Worm (Caenorhabditis elegans): Measurements from ENCODE around the gene R07E3.6.

Gene R07E3.6

DNA sequence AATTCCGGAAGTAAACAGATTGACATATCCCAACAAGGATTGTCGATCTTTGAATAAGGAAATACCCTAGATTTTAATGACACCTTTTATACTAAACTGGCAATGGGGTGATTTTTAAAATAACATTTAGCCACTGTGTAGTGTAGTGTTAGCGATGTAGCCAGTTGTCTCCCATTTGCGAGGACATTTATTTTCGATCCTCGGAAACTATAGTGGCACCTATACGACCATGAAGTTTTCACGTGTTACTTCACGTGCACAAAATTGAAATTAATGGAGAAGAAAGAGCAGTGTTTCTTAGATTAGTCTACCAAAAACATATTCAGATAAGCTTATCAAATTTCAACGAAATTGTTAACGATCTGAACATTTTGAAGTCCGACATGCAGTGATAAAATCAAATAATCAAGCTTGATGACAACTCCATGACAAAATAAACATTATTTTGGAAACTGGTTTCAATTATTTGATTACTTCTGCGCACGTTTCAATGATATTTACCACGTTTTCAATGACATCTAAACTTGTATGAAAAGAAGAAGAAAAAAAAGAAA lies 15.9 kb downstream of the R07E3.6 start, which contains the start of gene R07E3.4:
Gene R07E3.4 (minus strand): TSS at position 51 of the 554 bp plus-strand sequence.
- TF ChIP-seq F55B11.4 (tag; optimal IDR thresholded peaks at IDR 0.05; ENCODE audit: borderline replicate concordance, insufficient read depth) = no peak
- TF ChIP-seq nhr-80 (tag; optimal IDR thresholded peaks at IDR 0.05) = peak; percentile 34

DNA sequence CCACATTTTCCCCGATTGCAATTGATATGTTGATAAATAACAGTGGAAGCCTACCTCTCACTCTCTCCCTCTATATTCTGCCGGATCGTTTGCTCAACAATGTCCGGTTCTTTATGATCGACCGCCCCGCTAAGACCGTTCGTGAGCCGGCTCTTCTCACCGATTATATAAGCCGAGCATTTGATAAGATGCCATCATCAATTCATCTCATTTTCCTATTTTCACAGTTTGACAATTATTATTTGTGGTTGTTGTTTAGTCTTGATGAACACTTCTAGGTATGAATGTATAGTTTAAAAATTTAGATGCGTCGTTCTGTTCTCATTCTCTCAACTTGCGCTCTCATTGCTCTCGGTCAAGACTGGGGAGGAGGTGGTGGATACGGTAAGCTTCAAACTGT lies 18.6 kb downstream of the R07E3.6 start, which contains the start of gene idpa-3:
Gene idpa-3 (plus strand): TSS at position 301 of the 400 bp plus-strand sequence.
- TF ChIP-seq nhr-27 (tag; optimal IDR thresholded peaks at IDR 0.05) = no peak
- TF ChIP-seq sptf-2 (GFP tag; optimal IDR thresholded peaks at IDR 0.05) = no peak
- no peak for TF ChIP-seq pha-4 (tag; optimal IDR thresholded peaks at IDR 0.05)
- TF ChIP-seq Y67H2A.10 (GFP tag; conservative IDR thresholded peaks at IDR 0.05) = no peak
- TF ChIP-seq Y56A3A.18 (GFP tag; IDR thresholded peaks at IDR 0.05) = no peak
- no peak for TF ChIP-seq mcd-1 (GFP tag; IDR thresholded peaks at IDR 0.05)
- no peak for TF ChIP-seq B0336.3 (GFP tag; IDR thresholded peaks at IDR 0.05)
- TF ChIP-seq K11D2.4 (GFP tag; IDR thresholded peaks at IDR 0.05) = no peak
- no peak for TF ChIP-seq F33H1.4 (GFP tag; IDR thresholded peaks at IDR 0.05)
- no peak for TF ChIP-seq lir-1 (GFP tag; conservative IDR thresholded peaks at IDR 0.05)
- TF ChIP-seq rcor-1 (GFP tag; IDR thresholded peaks at IDR 0.05) = no peak
- TF ChIP-seq dox-1 (GFP tag; IDR thresholded peaks at IDR 0.05) = no peak
- TF ChIP-seq cebp-1 (GFP tag; IDR thresholded peaks at IDR 0.05) = no peak
- no peak for TF ChIP-seq cebp-1 (tag; optimal IDR thresholded peaks at IDR 0.05)
- TF ChIP-seq F10E7.11 (tag; optimal IDR thresholded peaks at IDR 0.05) = no peak
- TF ChIP-seq madf-3 (GFP tag; IDR thresholded peaks at IDR 0.05) = no peak
- no peak for TF ChIP-seq ama-1 (optimal IDR thresholded peaks at IDR 0.05)
- no peak for TF ChIP-seq ama-1 (GFP tag; optimal IDR thresholded peaks at IDR 0.05)
- no peak for TF ChIP-seq aptf-3 (GFP tag; IDR thresholded peaks at IDR 0.05)
- TF ChIP-seq nhr-80 (tag; optimal IDR thresholded peaks at IDR 0.05) = no peak
- no peak for TF ChIP-seq F52B5.7 (tag; optimal IDR thresholded peaks at IDR 0.05)
- TF ChIP-seq cebp-2 (GFP tag; IDR thresholded peaks at IDR 0.05) = no peak

DNA sequence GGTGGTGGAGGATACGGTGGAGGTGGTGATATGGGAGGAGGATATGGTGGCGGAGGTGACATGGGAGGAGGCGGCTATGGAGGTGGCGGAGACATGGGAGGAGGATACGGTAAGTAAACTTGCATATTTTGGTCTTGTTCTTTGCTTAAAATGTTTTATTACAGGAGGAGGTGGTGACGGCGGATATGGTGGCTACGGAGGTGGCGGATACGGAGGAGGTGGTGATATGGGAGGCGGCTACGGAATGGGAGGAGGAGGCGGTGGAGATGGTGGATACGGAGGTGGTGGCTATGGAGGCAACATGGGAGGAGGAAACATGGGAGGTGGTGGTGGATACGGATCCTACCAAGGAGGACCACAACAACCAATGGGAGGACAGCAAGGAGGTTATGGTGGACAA lies 19.1 kb downstream of the R07E3.6 start:
- TF ChIP-seq gei-17 (GFP tag; optimal IDR thresholded peaks at IDR 0.05) = no peak
- TF ChIP-seq zfh-2 (GFP tag; conservative IDR thresholded peaks at IDR 0.05) = peak; percentile 78
- no peak for TF ChIP-seq ztf-28 (GFP tag; IDR thresholded peaks at IDR 0.05)
- 0 out of 2 replicates have a peak, but pooled peaks have one; percentile 21 for TF ChIP-seq hsf-1 (GFP tag; IDR thresholded peaks at IDR 0.05)
- TF ChIP-seq egrh-3 (GFP tag; IDR thresholded peaks at IDR 0.05) = peak; percentile 33; the same call in 1 of the 2 replicates
- TF ChIP-seq zim-3 (tag; optimal IDR thresholded peaks at IDR 0.05) = no peak
- no peak for TF ChIP-seq dpl-1 (GFP tag; optimal IDR thresholded peaks at IDR 0.05)

DNA sequence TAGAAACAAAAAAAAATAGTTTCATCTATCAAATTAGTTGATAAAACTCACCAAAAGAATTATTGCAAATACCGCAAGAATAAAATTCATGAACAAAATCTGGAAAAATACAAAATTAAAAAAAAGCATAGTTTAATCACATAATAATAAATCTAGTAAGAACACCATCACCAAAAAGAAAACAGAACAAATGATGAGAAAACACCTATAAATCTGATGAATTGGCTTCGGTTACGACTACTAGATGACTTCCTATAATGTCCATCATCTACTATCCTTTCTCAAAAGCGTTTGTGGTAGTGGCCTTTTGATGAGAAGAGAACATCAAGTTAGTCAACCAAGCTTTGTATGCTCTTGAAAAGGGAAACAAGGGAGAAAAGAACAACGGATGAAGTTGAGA lies 20.6 kb downstream of the R07E3.6 start, which contains the start of gene cut-5:
Gene cut-5 (minus strand): TSS at position 101 of the 400 bp plus-strand sequence.
- no peak for TF ChIP-seq pha-4 (tag; optimal IDR thresholded peaks at IDR 0.05)
- TF ChIP-seq hsf-1 (GFP tag; IDR thresholded peaks at IDR 0.05) = no peak
- no peak for TF ChIP-seq ztf-25 (GFP tag; IDR thresholded peaks at IDR 0.05)
- TF ChIP-seq lin-40 (tag; optimal IDR thresholded peaks at IDR 0.05) = no peak
- no peak for TF ChIP-seq nfya-1 (tag; optimal IDR thresholded peaks at IDR 0.05; ENCODE audit: borderline replicate concordance, insufficient read depth)
- no peak for TF ChIP-seq chd-7 (tag; optimal IDR thresholded peaks at IDR 0.05)
- no peak for TF ChIP-seq ztf-28 (GFP tag; IDR thresholded peaks at IDR 0.05)
- no peak for TF ChIP-seq madf-10 (tag; optimal IDR thresholded peaks at IDR 0.05)
- TF ChIP-seq zim-3 (tag; optimal IDR thresholded peaks at IDR 0.05) = no peak

Data from whole organism, young adult.